Fruit fly (Drosophila melanogaster): ENCODE results near the gene CG7488.

CG7488 gene

DNA sequence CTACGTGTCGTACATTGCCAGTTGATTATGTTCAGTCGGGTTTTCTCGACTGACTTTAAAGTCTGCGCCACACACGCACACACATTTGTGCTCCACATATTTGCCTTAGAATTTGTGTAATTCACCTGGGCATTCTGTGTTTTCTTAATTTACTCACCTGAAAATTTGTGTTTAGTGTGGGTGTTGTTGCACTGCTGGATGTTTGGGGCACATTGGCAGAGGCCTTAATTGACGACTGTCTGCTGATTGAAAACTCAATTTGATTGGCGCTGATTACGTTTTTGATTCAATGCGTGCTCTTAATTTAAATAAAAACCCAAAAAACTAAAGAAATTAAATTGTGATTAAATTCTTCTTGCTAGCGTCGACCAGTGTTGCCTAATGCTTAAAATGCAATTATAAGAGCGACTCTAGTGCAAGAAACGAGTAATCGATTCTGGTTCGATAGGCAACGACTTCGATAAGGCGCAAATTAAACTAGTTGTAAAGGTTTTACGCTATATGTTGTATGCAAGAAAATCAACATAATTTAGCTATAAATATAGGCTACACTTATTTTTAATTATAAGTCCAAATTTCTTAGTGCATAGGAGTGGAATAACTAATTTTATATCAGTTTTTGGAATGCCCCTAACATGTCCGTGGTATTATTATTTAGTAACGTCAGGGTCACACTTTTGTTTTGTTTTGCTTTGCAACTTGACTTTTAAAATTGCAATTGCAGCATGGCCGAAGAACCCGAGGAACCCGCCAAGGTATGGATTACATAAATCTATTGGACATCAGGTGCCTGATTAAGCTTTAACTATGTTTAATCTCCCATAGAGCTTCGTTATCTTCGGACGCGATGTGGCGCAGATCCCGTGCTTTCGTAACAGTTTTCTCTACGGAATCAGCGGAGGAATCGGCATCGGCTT is 35.1 kb downstream of the CG7488 start, which contains the start of the genes CG46281 and CG46280:
TSS of gene CG46281 (minus strand) at position 51 of the 917 bp plus-strand sequence.
TSS of gene CG46280 (minus strand) at position 403 of the 917 bp plus-strand sequence.
- TF ChIP-seq h (optimal IDR thresholded peaks at IDR 0.05), result no peak
- TF ChIP-seq psq (optimal IDR thresholded peaks at IDR 0.05), result no peak
- TF ChIP-seq Sin3A (optimal IDR thresholded peaks at IDR 0.05), result no peak
- TF ChIP-seq insv (optimal IDR thresholded peaks at IDR 0.05), result no peak
- no peak for TF ChIP-seq Myc (optimal IDR thresholded peaks at IDR 0.05)
- TF ChIP-seq ttk (optimal IDR thresholded peaks at IDR 0.05), result no peak

dm6 chr3R:13032323-13032722 is 36.9 kb downstream of the CG7488 start, which contains the start of gene ry:
TSS of gene ry (plus strand) at chr3R:13032528.
- TF ChIP-seq insv (optimal IDR thresholded peaks at IDR 0.05) (no peak), Myc (optimal IDR thresholded peaks at IDR 0.05) (no peak), Sin3A (optimal IDR thresholded peaks at IDR 0.05) (no peak), ttk (optimal IDR thresholded peaks at IDR 0.05) (no peak), psq (optimal IDR thresholded peaks at IDR 0.05) (no peak), h (optimal IDR thresholded peaks at IDR 0.05) (no peak)

- no peak for TF ChIP-seq Sin3A (optimal IDR thresholded peaks at IDR 0.05)
These were observed 37.6 kb downstream of the CG7488 start for dm6 chr3R:13032975-13033445.

dm6 chr3R:13033670-13034069 is 38.2 kb downstream of the CG7488 start:
- TF ChIP-seq h (optimal IDR thresholded peaks at IDR 0.05), result no peak
- no peak for TF ChIP-seq insv (optimal IDR thresholded peaks at IDR 0.05)
- no peak for TF ChIP-seq Myc (optimal IDR thresholded peaks at IDR 0.05)
- no peak for TF ChIP-seq Sin3A (optimal IDR thresholded peaks at IDR 0.05)
- TF ChIP-seq ttk (optimal IDR thresholded peaks at IDR 0.05), result no peak
- TF ChIP-seq psq (optimal IDR thresholded peaks at IDR 0.05), result no peak

- no peak for TF ChIP-seq ttk (optimal IDR thresholded peaks at IDR 0.05)
- TF ChIP-seq insv (optimal IDR thresholded peaks at IDR 0.05), result no peak
- no peak for TF ChIP-seq h (optimal IDR thresholded peaks at IDR 0.05)
- no peak for TF ChIP-seq psq (optimal IDR thresholded peaks at IDR 0.05)
- TF ChIP-seq Myc (optimal IDR thresholded peaks at IDR 0.05), result no peak
- no peak for TF ChIP-seq Sin3A (optimal IDR thresholded peaks at IDR 0.05)
These were observed 40.6 kb downstream of the CG7488 start for dm6 chr3R:13036064-13036463.

- TF ChIP-seq Sin3A (optimal IDR thresholded peaks at IDR 0.05) (no peak), psq (optimal IDR thresholded peaks at IDR 0.05) (no peak), insv (optimal IDR thresholded peaks at IDR 0.05) (no peak), h (optimal IDR thresholded peaks at IDR 0.05) (no peak), ttk (optimal IDR thresholded peaks at IDR 0.05) (no peak), Myc (optimal IDR thresholded peaks at IDR 0.05) (no peak)
These were observed 42.7 kb downstream of the CG7488 start, which contains the start of gene CG11668 for dm6 chr3R:13038075-13038474. TSS of gene CG11668 (plus strand) at chr3R:13038375.

DNA sequence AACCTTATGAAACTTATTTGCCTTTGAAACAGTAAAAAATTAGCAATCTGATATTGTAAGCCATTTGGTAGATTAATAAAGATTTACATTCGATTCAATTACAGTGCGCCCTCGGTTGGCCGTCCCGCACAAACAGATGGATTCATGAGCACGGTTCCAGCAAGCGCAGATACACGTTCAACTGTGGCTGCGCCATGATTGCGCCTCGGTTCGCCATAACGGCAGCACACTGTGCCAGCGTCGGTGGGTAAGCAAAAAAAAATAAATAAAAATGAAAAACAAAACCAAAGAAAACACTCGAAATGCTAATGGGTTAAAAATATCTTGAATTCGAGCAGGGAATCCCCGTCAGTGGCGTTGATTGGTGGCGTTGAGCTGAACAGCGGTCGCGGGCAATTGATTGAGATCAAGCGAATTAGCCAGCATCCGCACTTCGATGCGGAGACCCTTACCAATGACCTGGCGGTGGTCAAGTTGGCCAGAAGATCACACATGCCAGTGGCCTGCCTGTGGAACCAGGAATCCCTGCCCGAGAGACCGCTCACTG is 43.7 kb downstream of the CG7488 start:
- no peak for TF ChIP-seq insv (optimal IDR thresholded peaks at IDR 0.05)
- TF ChIP-seq h (optimal IDR thresholded peaks at IDR 0.05), result no peak
- TF ChIP-seq Myc (optimal IDR thresholded peaks at IDR 0.05), result no peak
- TF ChIP-seq psq (optimal IDR thresholded peaks at IDR 0.05), result no peak
- TF ChIP-seq ttk (optimal IDR thresholded peaks at IDR 0.05), result no peak
- no peak for TF ChIP-seq Sin3A (optimal IDR thresholded peaks at IDR 0.05)

dm6 chr3R:13041750-13042149 is 46.3 kb downstream of the CG7488 start, which contains the start of gene CG11670:
TSS of gene CG11670 (plus strand) at chr3R:13042050.
- TF ChIP-seq h (optimal IDR thresholded peaks at IDR 0.05) (no peak), insv (optimal IDR thresholded peaks at IDR 0.05) (no peak), Sin3A (optimal IDR thresholded peaks at IDR 0.05) (no peak), ttk (optimal IDR thresholded peaks at IDR 0.05) (no peak), Myc (optimal IDR thresholded peaks at IDR 0.05) (no peak), psq (optimal IDR thresholded peaks at IDR 0.05) (no peak)

DNA sequence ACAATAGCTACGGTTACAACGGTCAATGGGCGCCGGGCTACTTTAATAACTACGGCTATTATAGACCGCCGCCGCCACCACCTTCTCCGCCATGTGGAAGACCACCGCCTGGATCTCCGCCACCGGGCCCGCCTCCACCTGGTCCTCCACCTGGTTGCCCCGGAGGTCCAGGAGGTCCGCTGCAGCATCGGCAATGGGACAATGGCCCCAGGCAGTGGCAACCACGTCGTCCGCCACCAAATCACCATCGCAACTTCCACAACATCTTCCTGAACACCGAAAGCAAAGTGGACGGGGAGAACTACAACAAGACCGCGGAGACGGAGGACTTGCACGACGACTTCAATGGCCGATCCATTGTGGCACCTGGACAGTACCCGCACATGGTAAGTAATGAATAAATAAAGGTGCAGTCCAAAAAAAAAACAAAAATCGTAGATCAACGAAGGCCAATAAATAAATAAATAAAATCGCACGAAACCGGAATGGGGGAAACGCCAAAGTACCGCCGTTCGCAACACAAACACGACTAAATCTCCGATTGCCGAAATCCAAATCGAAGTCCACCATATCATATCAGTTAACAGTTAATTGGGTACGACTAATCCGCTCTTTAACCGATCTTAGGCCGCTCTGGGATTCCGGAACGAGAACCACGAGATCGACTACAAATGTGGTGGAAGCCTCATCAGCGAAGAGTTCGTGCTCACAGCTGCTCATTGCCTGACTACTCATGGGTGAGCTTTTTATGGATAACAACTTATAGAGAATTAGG is 47.0 kb downstream of the CG7488 start, which contains the start of gene snk:
TSS of gene snk (minus strand) at position 513 of the 775 bp plus-strand sequence.
- TF ChIP-seq Myc (optimal IDR thresholded peaks at IDR 0.05) (no peak), h (optimal IDR thresholded peaks at IDR 0.05) (no peak), ttk (optimal IDR thresholded peaks at IDR 0.05) (no peak), psq (optimal IDR thresholded peaks at IDR 0.05) (no peak)

- TF ChIP-seq insv (optimal IDR thresholded peaks at IDR 0.05), result no peak
- no peak for TF ChIP-seq psq (optimal IDR thresholded peaks at IDR 0.05)
- no peak for TF ChIP-seq Myc (optimal IDR thresholded peaks at IDR 0.05)
- TF ChIP-seq h (optimal IDR thresholded peaks at IDR 0.05), result no peak
- no peak for TF ChIP-seq Sin3A (optimal IDR thresholded peaks at IDR 0.05)
- no peak for TF ChIP-seq ttk (optimal IDR thresholded peaks at IDR 0.05)
These were observed 48.4 kb downstream of the CG7488 start, which contains the start of gene CG45122 for dm6 chr3R:13043857-13044256. TSS of gene CG45122 (plus strand) at chr3R:13044157.

dm6 chr3R:13044459-13044858 is 49.0 kb downstream of the CG7488 start, which contains the start of gene Hsc70-2:
TSS of gene Hsc70-2 (plus strand) at chr3R:13044759.
- TF ChIP-seq ttk (optimal IDR thresholded peaks at IDR 0.05), result no peak

Data from Kc167 (cell line).